Worm (Caenorhabditis elegans) whole organism, L4 larva: ENCODE measurements around the gene D2007.2.
A peak's percentile ranks its signal among the peaks of the same experiment; 100 is the strongest.

ENCODE experiments used
- dve-1 ChIP-seq: sonication (generic microtip); optimal IDR thresholded peaks from 2 replicates; lab custom pipeline; 2017; ENCODE audit warnings: antibody characterized with exemption, mild to moderate bottlenecking, missing genetic modification characterization, missing compliant biosample characterization; ENCODE audit not compliant: insufficient read depth
- madf-9 ChIP-seq: fragments of 200-800 bp; sonication (Bioruptor generic); conservative IDR thresholded peaks from 2 replicates; pipeline ENCODE4 v1.3.6; 2022; ENCODE audit warnings: missing genetic modification reagents, missing genetic modification characterization, missing compliant biosample characterization
- nhr-76 ChIP-seq: fragments of 150-350 bp; optimal IDR thresholded peaks from 2 replicates; lab custom pipeline; 2014; ENCODE audit warnings: missing biosample characterization, missing genetic modification characterization
- pha-4 ChIP-seq, 2 experiments: fragments of 150-350 bp in 1 of 2; fragments of 200-800 bp in 1 of 2; sonication (Bioruptor generic) in 1 of 2; IDR thresholded peaks in 1 of 2; optimal IDR thresholded peaks in 1 of 2; 2 replicates each; pipeline versions ENCODE4 v1.3.6 to Lab custom; 2014 to 2022; ENCODE audit warnings: missing genetic modification characterization in 2 of 2, missing genetic modification reagents in 2 of 2, missing biosample characterization in 1 of 2, missing compliant biosample characterization in 1 of 2
- zag-1 ChIP-seq: fragments of 150-350 bp; optimal IDR thresholded peaks from 2 replicates; lab custom pipeline; 2014; ENCODE audit warnings: missing biosample characterization, missing genetic modification characterization

DNA sequence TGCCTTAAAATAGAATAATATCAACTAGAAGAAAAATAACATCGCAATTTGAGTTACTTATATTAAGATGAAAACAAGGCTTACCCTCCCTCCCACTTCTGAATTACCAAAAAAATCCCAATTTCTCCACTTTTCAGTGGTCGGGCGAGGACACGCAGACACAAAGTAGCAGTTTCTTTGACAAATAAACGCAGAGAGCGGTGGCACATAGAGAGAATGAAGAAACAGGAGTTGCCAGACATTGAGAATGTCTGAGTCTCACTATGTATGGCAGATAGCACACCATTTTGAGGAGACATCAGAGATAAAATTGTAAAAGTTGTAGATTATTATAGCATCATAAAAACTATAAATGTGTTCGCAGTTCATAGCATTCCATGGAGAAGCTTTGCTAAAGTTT lies 23.5 kb upstream of the D2007.2 start:
- TF ChIP-seq pha-4 (GFP tag; IDR thresholded peaks at IDR 0.05; lab: Robert Waterston, UW), result no peak
- TF ChIP-seq pha-4 (tag; optimal IDR thresholded peaks at IDR 0.05; lab: Kevin White, UChicago), result no peak
- no peak for TF ChIP-seq nhr-76
- peak; percentile 79 for TF ChIP-seq dve-1 (tag; lab: Kevin White, UChicago)
- TF ChIP-seq madf-9 (GFP tag; lab: Robert Waterston, UW), result no peak; the same call in 1 of the 2 replicates
- TF ChIP-seq zag-1 (tag; lab: Kevin White, UChicago), result no peak
